Worm (Caenorhabditis elegans): Measurements from ENCODE around the gene T01C1.4.

The T01C1.4 gene

DNA sequence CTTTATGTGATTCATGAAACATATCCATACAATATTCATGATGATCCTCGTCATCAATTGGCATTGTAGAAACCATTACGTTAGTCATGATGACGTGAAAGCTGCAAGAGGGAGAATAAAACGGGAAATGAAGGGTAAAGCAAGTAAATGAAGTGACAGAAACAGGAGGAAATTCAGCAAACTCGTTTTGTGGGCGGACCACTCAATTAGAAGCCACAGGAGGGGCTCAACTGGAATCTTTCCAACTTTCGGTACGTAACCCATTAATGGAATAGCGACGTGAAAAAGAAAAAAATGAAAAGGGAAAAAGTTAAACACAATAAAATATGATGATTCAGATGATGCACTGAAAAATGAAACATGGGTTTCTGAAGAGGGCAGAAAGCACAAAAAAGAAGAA is at the start of gene T01C1.4:
Gene T01C1.4 (minus strand): TSS at position 101 of the 400 bp plus-strand sequence.
- no peak for TF ChIP-seq hnd-1 (tag; optimal IDR thresholded peaks at IDR 0.05)
- TF ChIP-seq pes-1 (GFP tag; IDR thresholded peaks at IDR 0.05), result no peak
- no peak for TF ChIP-seq tra-4 (tag; optimal IDR thresholded peaks at IDR 0.05)
- no peak for TF ChIP-seq hmbx-1 (tag; optimal IDR thresholded peaks at IDR 0.05)
- TF ChIP-seq B0310.2 (tag; optimal IDR thresholded peaks at IDR 0.05), result no peak
- TF ChIP-seq ceh-13 (GFP tag; optimal IDR thresholded peaks at IDR 0.05), result no peak
- no peak for TF ChIP-seq F13C5.2 (tag; optimal IDR thresholded peaks at IDR 0.05)
- TF ChIP-seq ceh-36 (tag; optimal IDR thresholded peaks at IDR 0.05), result no peak
- no peak for TF ChIP-seq scrt-1 (GFP tag; IDR thresholded peaks at IDR 0.05)
- TF ChIP-seq tbx-11 (GFP tag; IDR thresholded peaks at IDR 0.05), result no peak
- TF ChIP-seq flt-1 (GFP tag; IDR thresholded peaks at IDR 0.05), result no peak
- no peak for TF ChIP-seq ets-7 (tag; optimal IDR thresholded peaks at IDR 0.05)
- no peak for TF ChIP-seq aly-1 (tag; optimal IDR thresholded peaks at IDR 0.05)
- TF ChIP-seq hmg-4 (GFP tag; optimal IDR thresholded peaks at IDR 0.05), result no peak
- TF ChIP-seq sea-1 (GFP tag; conservative IDR thresholded peaks at IDR 0.05), result no peak
- no peak for TF ChIP-seq ama-1 (optimal IDR thresholded peaks at IDR 0.05)
- no peak for TF ChIP-seq tbx-37 (GFP tag; conservative IDR thresholded peaks at IDR 0.05)

ce11 chrX:10766123-10766622 is 49.3 kb upstream of the T01C1.4 start:
- TF ChIP-seq ceh-13 (GFP tag; optimal IDR thresholded peaks at IDR 0.05), result peak; percentile 28
- no peak for TF ChIP-seq sea-1 (GFP tag; conservative IDR thresholded peaks at IDR 0.05)
- peak; percentile 82 for TF ChIP-seq F13C5.2 (tag; optimal IDR thresholded peaks at IDR 0.05)
- no peak for TF ChIP-seq tra-4 (tag; optimal IDR thresholded peaks at IDR 0.05)
- TF ChIP-seq ceh-36 (tag; optimal IDR thresholded peaks at IDR 0.05), result no peak
- TF ChIP-seq tbx-37 (GFP tag; conservative IDR thresholded peaks at IDR 0.05), result no peak
- TF ChIP-seq ets-7 (tag; optimal IDR thresholded peaks at IDR 0.05), result peak; percentile 22
- TF ChIP-seq flt-1 (GFP tag; IDR thresholded peaks at IDR 0.05), result 0 out of 2 replicates have a peak, but pooled peaks have one; percentile 6
- TF ChIP-seq aly-1 (tag; optimal IDR thresholded peaks at IDR 0.05), result peak; percentile 46
- no peak for TF ChIP-seq tbx-11 (GFP tag; IDR thresholded peaks at IDR 0.05)
- peak; percentile 3 for TF ChIP-seq hnd-1 (tag; optimal IDR thresholded peaks at IDR 0.05)
- TF ChIP-seq B0310.2 (tag; optimal IDR thresholded peaks at IDR 0.05), result peak; percentile 52
- no peak for TF ChIP-seq scrt-1 (GFP tag; IDR thresholded peaks at IDR 0.05)
- TF ChIP-seq pes-1 (GFP tag; IDR thresholded peaks at IDR 0.05), result no peak
- peak; percentile 88 for TF ChIP-seq hmg-4 (GFP tag; optimal IDR thresholded peaks at IDR 0.05)
- no peak for TF ChIP-seq hmbx-1 (tag; optimal IDR thresholded peaks at IDR 0.05)
- no peak for TF ChIP-seq ama-1 (optimal IDR thresholded peaks at IDR 0.05)

- TF ChIP-seq tbx-11 (GFP tag; IDR thresholded peaks at IDR 0.05) (no peak), tra-4 (tag; optimal IDR thresholded peaks at IDR 0.05) (no peak), pes-1 (GFP tag; IDR thresholded peaks at IDR 0.05) (no peak), tbx-37 (GFP tag; conservative IDR thresholded peaks at IDR 0.05) (no peak), aly-1 (tag; optimal IDR thresholded peaks at IDR 0.05) (no peak), ceh-36 (tag; optimal IDR thresholded peaks at IDR 0.05) (no peak), hmg-4 (GFP tag; optimal IDR thresholded peaks at IDR 0.05) (no peak), ama-1 (optimal IDR thresholded peaks at IDR 0.05) (no peak), ets-7 (tag; optimal IDR thresholded peaks at IDR 0.05) (no peak), F13C5.2 (tag; optimal IDR thresholded peaks at IDR 0.05) (no peak), hmbx-1 (tag; optimal IDR thresholded peaks at IDR 0.05) (no peak), sea-1 (GFP tag; conservative IDR thresholded peaks at IDR 0.05) (no peak), ceh-13 (GFP tag; optimal IDR thresholded peaks at IDR 0.05) (no peak), flt-1 (GFP tag; IDR thresholded peaks at IDR 0.05) (no peak)
These were observed 46.5 kb upstream of the T01C1.4 start for ce11 chrX:10763383-10763782.

DNA sequence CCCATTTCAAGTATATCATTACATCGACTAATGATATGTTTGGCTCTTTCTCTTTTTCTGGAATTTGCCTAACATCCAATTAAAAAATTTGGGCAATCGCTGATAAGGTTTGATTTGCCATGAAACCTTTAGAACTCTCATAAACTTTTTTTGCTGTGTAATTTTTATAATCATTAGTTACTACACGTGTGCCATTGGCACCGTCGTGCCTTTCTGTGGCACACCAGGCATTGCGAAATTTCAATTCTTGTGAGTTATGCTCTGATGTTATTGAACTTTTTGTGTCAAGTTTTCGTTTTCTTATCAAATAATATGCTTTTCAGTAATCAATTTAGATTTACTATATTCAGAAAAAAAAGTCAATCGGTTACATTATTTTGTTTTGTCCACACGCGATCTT is 44.0 kb upstream of the T01C1.4 start:
- TF ChIP-seq tra-4 (tag; optimal IDR thresholded peaks at IDR 0.05) (no peak), B0310.2 (tag; optimal IDR thresholded peaks at IDR 0.05) (no peak), tbx-37 (GFP tag; conservative IDR thresholded peaks at IDR 0.05) (no peak), ets-7 (tag; optimal IDR thresholded peaks at IDR 0.05) (no peak), tbx-11 (GFP tag; IDR thresholded peaks at IDR 0.05) (no peak), ceh-13 (GFP tag; optimal IDR thresholded peaks at IDR 0.05) (no peak), aly-1 (tag; optimal IDR thresholded peaks at IDR 0.05) (no peak), ceh-36 (tag; optimal IDR thresholded peaks at IDR 0.05) (no peak), hmbx-1 (tag; optimal IDR thresholded peaks at IDR 0.05) (no peak), flt-1 (GFP tag; IDR thresholded peaks at IDR 0.05) (no peak), pes-1 (GFP tag; IDR thresholded peaks at IDR 0.05) (no peak), sea-1 (GFP tag; conservative IDR thresholded peaks at IDR 0.05) (no peak), F13C5.2 (tag; optimal IDR thresholded peaks at IDR 0.05) (no peak), scrt-1 (GFP tag; IDR thresholded peaks at IDR 0.05) (no peak)

ce11 chrX:10758453-10758852 is 41.5 kb upstream of the T01C1.4 start:
- TF ChIP-seq tra-4 (tag; optimal IDR thresholded peaks at IDR 0.05), result no peak
- TF ChIP-seq pes-1 (GFP tag; IDR thresholded peaks at IDR 0.05), result no peak
- TF ChIP-seq B0310.2 (tag; optimal IDR thresholded peaks at IDR 0.05), result no peak
- no peak for TF ChIP-seq tbx-37 (GFP tag; conservative IDR thresholded peaks at IDR 0.05)
- no peak for TF ChIP-seq F13C5.2 (tag; optimal IDR thresholded peaks at IDR 0.05)

- TF ChIP-seq hmg-4 (GFP tag; optimal IDR thresholded peaks at IDR 0.05) (no peak), ama-1 (optimal IDR thresholded peaks at IDR 0.05) (no peak), tbx-11 (GFP tag; IDR thresholded peaks at IDR 0.05) (no peak), ceh-13 (GFP tag; optimal IDR thresholded peaks at IDR 0.05) (no peak), tra-4 (tag; optimal IDR thresholded peaks at IDR 0.05) (no peak), hnd-1 (tag; optimal IDR thresholded peaks at IDR 0.05) (no peak)
These were observed 40.7 kb upstream of the T01C1.4 start, which contains the start of gene R07A4.4 for ce11 chrX:10757608-10758007. Gene R07A4.4, minus strand, starts transcription at chrX:10757708.

DNA sequence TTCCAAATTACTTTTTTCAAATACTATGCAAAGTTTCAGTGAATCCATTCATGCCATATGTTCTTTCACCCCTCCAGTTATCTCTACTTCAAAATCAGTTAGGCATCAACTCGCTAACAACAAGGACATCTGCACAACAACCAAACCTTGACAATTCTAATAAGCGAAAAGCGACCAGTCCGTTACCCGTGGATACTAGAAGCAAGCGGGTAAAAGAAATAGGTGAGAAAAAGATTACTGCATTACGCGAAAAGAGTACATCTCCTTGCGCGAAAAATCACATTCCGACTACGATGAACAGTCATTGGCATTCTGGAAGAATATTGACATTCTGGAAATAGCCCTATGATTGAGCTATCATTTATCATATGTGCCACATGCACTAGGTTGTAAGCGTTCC is 39.3 kb upstream of the T01C1.4 start:
- no peak for TF ChIP-seq aly-1 (tag; optimal IDR thresholded peaks at IDR 0.05)
- TF ChIP-seq tra-4 (tag; optimal IDR thresholded peaks at IDR 0.05), result no peak
- no peak for TF ChIP-seq hmg-4 (GFP tag; optimal IDR thresholded peaks at IDR 0.05)
- TF ChIP-seq B0310.2 (tag; optimal IDR thresholded peaks at IDR 0.05), result no peak
- TF ChIP-seq tbx-37 (GFP tag; conservative IDR thresholded peaks at IDR 0.05), result no peak
- TF ChIP-seq tbx-11 (GFP tag; IDR thresholded peaks at IDR 0.05), result no peak
- TF ChIP-seq ama-1 (optimal IDR thresholded peaks at IDR 0.05), result no peak
- no peak for TF ChIP-seq hmbx-1 (tag; optimal IDR thresholded peaks at IDR 0.05)
- no peak for TF ChIP-seq scrt-1 (GFP tag; IDR thresholded peaks at IDR 0.05)
- no peak for TF ChIP-seq hnd-1 (tag; optimal IDR thresholded peaks at IDR 0.05)
- TF ChIP-seq F13C5.2 (tag; optimal IDR thresholded peaks at IDR 0.05), result no peak
- TF ChIP-seq ceh-13 (GFP tag; optimal IDR thresholded peaks at IDR 0.05), result no peak

All from whole organism, early embryonic.